Fruit fly (Drosophila melanogaster) whole organism, embryonic: Measurements from ENCODE around the gene cbt.

ENCODE experiments used
- CG10321 ChIP-seq: fragments of 200-800 bp; sonication (Bioruptor generic); IDR thresholded peaks from 2 replicates; pipeline ENCODE4 v1.3.6; 2022; ENCODE audit warnings: missing biosample characterization, missing genetic modification characterization
- CG12659 ChIP-seq: fragments of 200-800 bp; sonication (Bioruptor generic); optimal IDR thresholded peaks from 3 replicates; lab custom pipeline; 2017; ENCODE audit warnings: mild to moderate bottlenecking, missing biosample characterization, missing genetic modification reagents, missing genetic modification characterization
- CG13123 ChIP-seq: fragments of 200-800 bp; sonication (Bioruptor generic); optimal IDR thresholded peaks from 2 replicates; lab custom pipeline; 2016; ENCODE audit warnings: missing biosample characterization, missing genetic modification characterization
- CG13424 ChIP-seq: fragments of 200-800 bp; sonication (Bioruptor generic); optimal IDR thresholded peaks from 2 replicates; lab custom pipeline; 2019; ENCODE audit warnings: missing biosample characterization, mild to moderate bottlenecking, missing genetic modification characterization, moderate library complexity
- CG13624 ChIP-seq: fragments of 200-800 bp; sonication (Bioruptor generic); optimal IDR thresholded peaks from 2 replicates; lab custom pipeline; 2016; ENCODE audit warnings: missing biosample characterization, missing genetic modification characterization
- CG13894 ChIP-seq: fragments of 200-800 bp; sonication (Bioruptor generic); optimal IDR thresholded peaks from 3 replicates; lab custom pipeline; 2018; ENCODE audit warnings: missing biosample characterization, mild to moderate bottlenecking, missing genetic modification characterization, moderate library complexity
- CG15073 ChIP-seq: fragments of 200-800 bp; sonication (Bioruptor generic); optimal IDR thresholded peaks from 2 replicates; lab custom pipeline; 2016; ENCODE audit warnings: missing biosample characterization, missing genetic modification characterization
- CG16779 ChIP-seq: fragments of 200-800 bp; sonication (Bioruptor generic); IDR thresholded peaks from 2 replicates; pipeline ENCODE4 v1.3.6; 2022; ENCODE audit warnings: missing biosample characterization, missing genetic modification characterization
- CG17912 ChIP-seq: fragments of 200-800 bp; sonication (Bioruptor generic); optimal IDR thresholded peaks from 2 replicates; lab custom pipeline; 2018; ENCODE audit warnings: missing biosample characterization, mild to moderate bottlenecking, missing genetic modification characterization
- CG18011 ChIP-seq: fragments of 200-800 bp; sonication (Bioruptor generic); optimal IDR thresholded peaks from 2 replicates; lab custom pipeline; 2017; ENCODE audit warnings: missing biosample characterization, missing genetic modification characterization, mild to moderate bottlenecking, moderate library complexity, missing genotype
- CG2202 ChIP-seq: fragments of 200-800 bp; sonication (Bioruptor generic); optimal IDR thresholded peaks from 2 replicates; lab custom pipeline; 2018; ENCODE audit warnings: missing biosample characterization, mild to moderate bottlenecking, missing genetic modification characterization
- CG2712 ChIP-seq: fragments of 200-800 bp; optimal IDR thresholded peaks from 3 replicates; lab custom pipeline; 2019; ENCODE audit warnings: missing biosample characterization, mild to moderate bottlenecking, missing genetic modification characterization, moderate library complexity
- CG31388 ChIP-seq: fragments of 200-800 bp; sonication (Bioruptor generic); optimal IDR thresholded peaks from 2 replicates; lab custom pipeline; 2016; ENCODE audit warnings: missing biosample characterization, missing genetic modification characterization
- CG32772 ChIP-seq: fragments of 200-800 bp; sonication (Bioruptor generic); IDR thresholded peaks from 2 replicates; pipeline ENCODE4 v1.3.6; 2022; ENCODE audit warnings: missing biosample characterization, missing genetic modification characterization
- CG3847 ChIP-seq: fragments of 200-800 bp; sonication (Bioruptor generic); IDR thresholded peaks from 2 replicates; pipeline ENCODE4 v1.3.6; 2022; ENCODE audit warnings: missing biosample characterization, missing genetic modification characterization
- CG4404 ChIP-seq: fragments of 200-800 bp; sonication (Bioruptor generic); IDR thresholded peaks from 2 replicates; pipeline ENCODE4 v1.3.6; 2022; ENCODE audit warnings: missing biosample characterization, missing genetic modification characterization
- CG4707 ChIP-seq: fragments of 200-800 bp; sonication (Bioruptor generic); optimal IDR thresholded peaks from 2 replicates; lab custom pipeline; 2018; ENCODE audit warnings: missing biosample characterization, mild to moderate bottlenecking, missing genetic modification characterization, moderate library complexity
- CG6654 ChIP-seq: fragments of 200-800 bp; sonication (Bioruptor generic); optimal IDR thresholded peaks from 2 replicates; lab custom pipeline; 2017; ENCODE audit warnings: missing biosample characterization, mild to moderate bottlenecking, missing genetic modification characterization
- CG9797 ChIP-seq: fragments of 200-800 bp; sonication (Bioruptor generic); optimal IDR thresholded peaks from 3 replicates; lab custom pipeline; 2018; ENCODE audit warnings: missing biosample characterization, mild to moderate bottlenecking, missing genetic modification characterization
- CG9876 ChIP-seq: fragments of 200-800 bp; sonication (Bioruptor generic); optimal IDR thresholded peaks from 2 replicates; lab custom pipeline; 2016; ENCODE audit warnings: missing biosample characterization, missing genetic modification characterization
- CoRest ChIP-seq: fragments of 200-800 bp; sonication (Bioruptor generic); optimal IDR thresholded peaks from 3 replicates; lab custom pipeline; 2018; ENCODE audit warnings: missing biosample characterization, mild to moderate bottlenecking, missing genetic modification characterization, moderate library complexity
- Dref ChIP-seq: fragments of 200-800 bp; sonication (Bioruptor generic); IDR thresholded peaks from 2 replicates; pipeline ENCODE4 v1.3.6; 2022; ENCODE audit warnings: missing biosample characterization, missing genetic modification characterization
- Elba2 ChIP-seq: fragments of 200-800 bp; sonication (Bioruptor generic); optimal IDR thresholded peaks from 3 replicates; lab custom pipeline; 2016; ENCODE audit warnings: missing biosample characterization, missing genetic modification characterization
- Fer1 ChIP-seq: fragments of 200-800 bp; sonication (Bioruptor generic); optimal IDR thresholded peaks from 2 replicates; lab custom pipeline; 2017; ENCODE audit warnings: missing biosample characterization, mild to moderate bottlenecking, missing genetic modification characterization
- Hand ChIP-seq: fragments of 200-800 bp; sonication (Bioruptor generic); optimal IDR thresholded peaks from 2 replicates; lab custom pipeline; 2017; ENCODE audit warnings: mild to moderate bottlenecking, missing biosample characterization, missing genetic modification reagents, missing genetic modification characterization
- HmgZ ChIP-seq: fragments of 200-800 bp; sonication (Bioruptor generic); optimal IDR thresholded peaks from 2 replicates; lab custom pipeline; 2018; ENCODE audit warnings: missing biosample characterization, mild to moderate bottlenecking, missing genetic modification characterization
- Hr39 ChIP-seq: fragments of >200 bp; optimal IDR thresholded peaks from 2 replicates; lab custom pipeline; 2017
- Kr ChIP-seq: fragments of 200-800 bp; sonication (Bioruptor generic); optimal IDR thresholded peaks from 2 replicates; lab custom pipeline; 2017; ENCODE audit warnings: missing biosample characterization, mild to moderate bottlenecking, missing genetic modification characterization
- Neu2 ChIP-seq: fragments of 200-800 bp; sonication (Bioruptor generic); optimal IDR thresholded peaks from 3 replicates; lab custom pipeline; 2016; ENCODE audit warnings: missing biosample characterization, missing genetic modification characterization, borderline replicate concordance
- Ptx1 ChIP-seq: fragments of 200-800 bp; sonication (Bioruptor generic); IDR thresholded peaks from 2 replicates; pipeline ENCODE4 v1.3.6; 2022; ENCODE audit warnings: missing biosample characterization, missing genetic modification characterization
- Rfx ChIP-seq: fragments of 200-800 bp; sonication (Bioruptor generic); IDR thresholded peaks from 2 replicates; pipeline ENCODE4 v1.3.6; 2022; ENCODE audit warnings: missing biosample characterization, missing genetic modification characterization
- Sox102F ChIP-seq: fragments of 200-800 bp; sonication (Bioruptor generic); optimal IDR thresholded peaks from 2 replicates; lab custom pipeline; 2018; ENCODE audit warnings: missing biosample characterization, mild to moderate bottlenecking, missing genetic modification characterization, moderate library complexity
- Taf1 ChIP-seq: fragments of 200-800 bp; sonication (Bioruptor generic); IDR thresholded peaks from 2 replicates; pipeline ENCODE4 v1.3.6; 2022; ENCODE audit warnings: missing biosample characterization, missing genetic modification characterization
- Trl ChIP-seq, 3 experiments: fragments of >200 bp in 2 of 3; fragments of 200-800 bp in 1 of 3; sonication (Bioruptor generic) in 1 of 3; optimal IDR thresholded peaks; 2 replicates in 1 of 3; 3 replicates in 2 of 3; lab custom pipeline; 2016 to 2017; ENCODE audit warnings: missing biosample characterization in 1 of 3, missing genetic modification characterization in 1 of 3
- ap ChIP-seq: fragments of 200-800 bp; sonication (Bioruptor generic); IDR thresholded peaks from 2 replicates; pipeline ENCODE4 v1.3.6; 2022; ENCODE audit warnings: missing biosample characterization, missing genetic modification characterization
- ase ChIP-seq: fragments of 200-800 bp; sonication (Bioruptor generic); IDR thresholded peaks from 3 replicates; pipeline ENCODE4 v1.3.6; 2022; ENCODE audit warnings: missing biosample characterization, missing genetic modification characterization
- bab2 ChIP-seq: fragments of 200-800 bp; sonication (Bioruptor generic); optimal IDR thresholded peaks from 2 replicates; lab custom pipeline; 2016; ENCODE audit warnings: missing biosample characterization, missing genetic modification characterization
- ci ChIP-seq: fragments of 200-800 bp; sonication (Bioruptor generic); IDR thresholded peaks from 3 replicates; pipeline ENCODE4 v1.3.6; 2022; ENCODE audit warnings: missing biosample characterization, missing genetic modification characterization
- danr ChIP-seq: fragments of 200-800 bp; sonication (Bioruptor generic); IDR thresholded peaks from 2 replicates; pipeline ENCODE4 v1.3.6; 2022; ENCODE audit warnings: missing biosample characterization, missing genetic modification characterization
- gem ChIP-seq: fragments of 200-800 bp; sonication (Bioruptor generic); optimal IDR thresholded peaks from 2 replicates; lab custom pipeline; 2019; ENCODE audit warnings: missing biosample characterization, mild to moderate bottlenecking, missing genetic modification characterization, moderate library complexity
- gsb-n ChIP-seq: fragments of 200-800 bp; sonication (Bioruptor generic); optimal IDR thresholded peaks from 3 replicates; lab custom pipeline; 2018; ENCODE audit warnings: missing biosample characterization, mild to moderate bottlenecking, missing genetic modification characterization
- h ChIP-seq: fragments of >200 bp; optimal IDR thresholded peaks from 2 replicates; lab custom pipeline; 2017
- knrl ChIP-seq: fragments of 200-800 bp; sonication (Bioruptor generic); IDR thresholded peaks from 3 replicates; pipeline ENCODE4 v1.3.6; 2022; ENCODE audit warnings: missing biosample characterization, missing genetic modification characterization; ENCODE audit not compliant: partially characterized antibody
- lbe ChIP-seq: fragments of 200-800 bp; sonication (Bioruptor generic); optimal IDR thresholded peaks from 2 replicates; lab custom pipeline; 2016; ENCODE audit warnings: missing biosample characterization, mild to moderate bottlenecking, missing genetic modification characterization
- luna ChIP-seq: fragments of 200-800 bp; sonication (Bioruptor generic); optimal IDR thresholded peaks from 2 replicates; lab custom pipeline; 2016; ENCODE audit warnings: missing biosample characterization, missing genetic modification characterization
- salm ChIP-seq: fragments of 200-800 bp; sonication (Bioruptor generic); optimal IDR thresholded peaks from 2 replicates; lab custom pipeline; 2018; ENCODE audit warnings: missing biosample characterization, mild to moderate bottlenecking, missing genetic modification characterization
- stwl ChIP-seq: fragments of 200-800 bp; sonication (Bioruptor generic); optimal IDR thresholded peaks from 3 replicates; lab custom pipeline; 2018; ENCODE audit warnings: missing biosample characterization, mild to moderate bottlenecking, missing genetic modification characterization, moderate library complexity
- tup ChIP-seq: fragments of 200-800 bp; sonication (Bioruptor generic); optimal IDR thresholded peaks from 2 replicates; lab custom pipeline; 2016; ENCODE audit warnings: missing biosample characterization, mild to moderate bottlenecking, missing genetic modification characterization, moderate library complexity
- vnd ChIP-seq: fragments of 200-800 bp; sonication (Bioruptor generic); IDR thresholded peaks from 3 replicates; pipeline ENCODE4 v1.3.6; 2022; ENCODE audit warnings: missing biosample characterization, missing genetic modification characterization; ENCODE audit not compliant: partially characterized antibody
- zfh1 ChIP-seq: fragments of 200-800 bp; sonication (Bioruptor generic); IDR thresholded peaks from 3 replicates; pipeline ENCODE4 v1.3.6; 2022; ENCODE audit warnings: missing biosample characterization, missing genetic modification characterization

The cbt gene

DNA sequence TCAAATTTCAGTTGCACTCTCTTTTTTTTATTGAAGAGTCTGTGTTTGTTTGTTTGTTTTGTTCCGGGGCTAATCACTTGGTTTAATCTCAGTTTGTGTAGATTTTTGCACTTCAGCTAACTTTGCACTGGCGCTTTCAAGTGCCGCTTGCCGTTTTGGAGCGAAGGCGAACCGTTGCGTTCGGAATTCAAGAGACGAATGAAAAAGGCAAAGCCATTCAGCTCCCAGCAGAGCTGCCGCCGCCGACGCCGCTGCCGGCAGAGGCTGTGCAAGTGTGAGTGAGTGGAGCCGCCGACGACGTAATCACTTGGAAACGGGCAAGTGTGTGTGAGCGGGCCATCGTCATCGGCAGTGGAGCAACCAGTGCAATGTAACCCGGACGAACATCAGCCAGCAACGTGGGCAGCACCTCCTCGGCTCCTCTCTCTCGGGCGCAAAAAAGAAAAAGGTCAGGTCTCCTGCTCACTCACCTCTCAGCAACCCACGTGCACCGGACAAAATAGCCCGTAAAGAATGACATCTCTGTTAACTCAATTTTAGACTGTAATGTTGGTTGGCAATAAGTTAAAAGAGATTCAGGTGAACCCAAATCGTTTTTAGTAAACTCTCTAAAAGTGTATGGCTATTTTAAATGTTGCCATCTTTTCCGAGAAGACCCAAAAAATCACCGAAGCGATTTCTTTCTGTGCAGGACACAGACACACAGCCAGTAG lies at the start of gene cbt (continued):
- TF ChIP-seq Neu2 (GFP tag; lab: Kevin White, UChicago) (peak; percentile 77), CG31388 (GFP tag; lab: Kevin White, UChicago) (peak; percentile 84), Taf1 (GFP tag; lab: Robert Waterston, UW) (no peak), vnd (GFP tag; lab: Robert Waterston, UW) (no peak), stwl (peak; percentile 57), CG4404 (GFP tag; lab: Robert Waterston, UW) (no peak), Dref (GFP tag; lab: Robert Waterston, UW) (no peak), CG17912 (GFP tag; lab: Kevin White, UChicago) (peak; percentile 87), gem (tag; lab: Kevin White, UChicago) (peak; percentile 99), ci (GFP tag; lab: Robert Waterston, UW) (no peak), Elba2 (GFP tag; lab: Kevin White, UChicago) (peak; percentile 64), knrl (GFP tag; lab: Robert Waterston, UW) (no peak), zfh1 (no peak), CG32772 (no peak), Hand (GFP tag; lab: Kevin White, UChicago) (peak; percentile 98), salm (peak; percentile 95), CG13123 (peak; percentile 94), Rfx (GFP tag; lab: Robert Waterston, UW) (no peak), CG9797 (GFP tag; lab: Kevin White, UChicago) (peak; percentile 41), bab2 (GFP tag; lab: Kevin White, UChicago) (peak; percentile 98), danr (no peak), Ptx1 (GFP tag; lab: Robert Waterston, UW) (no peak), CG10321 (no peak), CG16779 (GFP tag; lab: Robert Waterston, UW) (no peak), CG2712 (tag; lab: Kevin White, UChicago) (peak; percentile 98), Sox102F (peak; percentile 98), lbe (GFP tag; lab: Kevin White, UChicago) (peak; percentile 96), CG2202 (tag; lab: Kevin White, UChicago) (peak; percentile 94), Hr39 (lab: Kevin White, UChicago) (no peak), tup (GFP tag; lab: Kevin White, UChicago) (peak; percentile 96), CG12659 (peak; percentile 98), CG9876 (GFP tag; lab: Kevin White, UChicago) (peak; percentile 97), Trl (optimal IDR thresholded peaks at IDR 0.05; lab: Kevin White, UChicago) (peak; percentile 78 to 92), Trl (GFP tag; optimal IDR thresholded peaks at IDR 0.05; lab: Kevin White, UChicago) (peak; percentile 98), ap (GFP tag; lab: Robert Waterston, UW) (no peak), CG13894 (tag; lab: Kevin White, UChicago) (peak; percentile 96), gsb-n (peak; percentile 94), CG13624 (GFP tag; lab: Kevin White, UChicago) (peak; percentile 98), CG6654 (GFP tag; lab: Kevin White, UChicago) (peak; percentile 91), CoRest (tag; lab: Kevin White, UChicago) (peak; percentile 97), CG18011 (GFP tag; lab: Kevin White, UChicago) (peak; percentile 87), Fer1 (GFP tag; lab: Kevin White, UChicago) (peak; percentile 99), Kr (GFP tag; lab: Kevin White, UChicago) (peak; percentile 59), luna (GFP tag; lab: Kevin White, UChicago) (peak; percentile 95), h (lab: Kevin White, UChicago) (no peak), CG4707 (GFP tag; lab: Kevin White, UChicago) (peak; percentile 88), HmgZ (tag; lab: Kevin White, UChicago) (peak; percentile 98), CG13424 (tag; lab: Kevin White, UChicago) (peak; percentile 97), CG3847 (GFP tag; lab: Robert Waterston, UW) (no peak), CG15073 (peak; percentile 81), ase (GFP tag; lab: Robert Waterston, UW) (no peak)
